Fruit fly (Drosophila melanogaster) whole organism, adult: ENCODE results near the gene TTLL3A.

Source experiments
- CG11617 ChIP-seq: fragments of 200-800 bp; sonication (Bioruptor generic); optimal IDR thresholded peaks from 2 replicates; lab custom pipeline; 2017; ENCODE audit warnings: mild to moderate bottlenecking, missing biosample characterization, missing genetic modification reagents, missing genetic modification characterization
- CG12768 ChIP-seq: fragments of 200-800 bp; sonication (Bioruptor generic); optimal IDR thresholded peaks from 2 replicates; lab custom pipeline; 2017; ENCODE audit warnings: missing biosample characterization, missing genetic modification characterization, mild to moderate bottlenecking, moderate library complexity, missing genetic modification reagents
- CG14711 ChIP-seq: fragments of 200-800 bp; sonication (Bioruptor generic); optimal IDR thresholded peaks from 2 replicates; lab custom pipeline; 2018; ENCODE audit warnings: missing biosample characterization, mild to moderate bottlenecking, missing genetic modification characterization, moderate library complexity
- CG1620 ChIP-seq: fragments of 200-800 bp; sonication (Bioruptor generic); optimal IDR thresholded peaks from 2 replicates; lab custom pipeline; 2016; ENCODE audit warnings: missing biosample characterization, missing genetic modification characterization
- CG33017 ChIP-seq: fragments of 200-800 bp; sonication (Bioruptor generic); optimal IDR thresholded peaks from 2 replicates; lab custom pipeline; 2018; ENCODE audit warnings: missing biosample characterization, mild to moderate bottlenecking, missing genetic modification characterization, moderate library complexity
- CG5204 ChIP-seq: fragments of 200-800 bp; sonication (Bioruptor generic); optimal IDR thresholded peaks from 2 replicates; lab custom pipeline; 2016; ENCODE audit warnings: missing biosample characterization, missing genetic modification characterization
- CG7045 ChIP-seq: fragments of 200-800 bp; sonication (Bioruptor generic); optimal IDR thresholded peaks from 2 replicates; lab custom pipeline; 2017; ENCODE audit warnings: missing biosample characterization, mild to moderate bottlenecking, missing genetic modification characterization
- CG7101 ChIP-seq: fragments of 200-800 bp; sonication (Bioruptor generic); optimal IDR thresholded peaks from 2 replicates; lab custom pipeline; 2018; ENCODE audit warnings: missing biosample characterization, mild to moderate bottlenecking, missing genetic modification characterization, moderate library complexity
- Clk ChIP-seq: fragments of 200-800 bp; sonication (Bioruptor generic); optimal IDR thresholded peaks from 2 replicates; lab custom pipeline; 2017; ENCODE audit warnings: missing biosample characterization, missing genetic modification characterization
- Crg-1 ChIP-seq: fragments of 200-800 bp; sonication (Bioruptor generic); optimal IDR thresholded peaks from 2 replicates; lab custom pipeline; 2016; ENCODE audit warnings: missing biosample characterization, missing genetic modification characterization
- Hr96 ChIP-seq: fragments of 200-800 bp; sonication (Bioruptor generic); optimal IDR thresholded peaks from 2 replicates; lab custom pipeline; 2016; ENCODE audit warnings: missing biosample characterization, missing genetic modification characterization
- Mnt ChIP-seq: fragments of 200-800 bp; sonication (Bioruptor generic); optimal IDR thresholded peaks from 2 replicates; lab custom pipeline; 2016; ENCODE audit warnings: missing biosample characterization, mild to moderate bottlenecking, missing genetic modification characterization
- bab1 ChIP-seq: fragments of 200-800 bp; sonication (Bioruptor generic); optimal IDR thresholded peaks from 3 replicates; lab custom pipeline; 2019; ENCODE audit warnings: missing biosample characterization, mild to moderate bottlenecking, missing genetic modification characterization, moderate library complexity
- cic ChIP-seq: fragments of 200-800 bp; sonication (Bioruptor generic); optimal IDR thresholded peaks from 2 replicates; lab custom pipeline; 2017; ENCODE audit warnings: missing biosample characterization, mild to moderate bottlenecking, missing genetic modification characterization, moderate library complexity
- cnc ChIP-seq, 2 experiments: fragments of >200 bp; optimal IDR thresholded peaks; 2 replicates each; lab custom pipeline; 2017
- kay ChIP-seq: fragments of 200-800 bp; sonication (Bioruptor generic); peaks from one replicate; lab custom pipeline; 2016; ENCODE audit warnings: missing biosample characterization, missing genetic modification characterization, borderline replicate concordance
- ovo ChIP-seq: fragments of 200-800 bp; sonication (Bioruptor generic); optimal IDR thresholded peaks from 2 replicates; lab custom pipeline; 2016; ENCODE audit warnings: missing biosample characterization, missing genetic modification characterization
- pad ChIP-seq: fragments of 200-800 bp; sonication (Bioruptor generic); optimal IDR thresholded peaks from 3 replicates; lab custom pipeline; 2017; ENCODE audit warnings: missing biosample characterization, missing genetic modification characterization, mild to moderate bottlenecking, moderate library complexity, missing genetic modification reagents
- tj ChIP-seq: fragments of 200-800 bp; sonication (Bioruptor generic); optimal IDR thresholded peaks from 3 replicates; lab custom pipeline; 2017; ENCODE audit warnings: missing biosample characterization, mild to moderate bottlenecking, missing genetic modification characterization, moderate library complexity
- toe ChIP-seq: fragments of 200-800 bp; sonication (Bioruptor generic); optimal IDR thresholded peaks from 2 replicates; lab custom pipeline; 2016; ENCODE audit warnings: missing biosample characterization, missing genetic modification characterization

TTLL3A gene

DNA sequence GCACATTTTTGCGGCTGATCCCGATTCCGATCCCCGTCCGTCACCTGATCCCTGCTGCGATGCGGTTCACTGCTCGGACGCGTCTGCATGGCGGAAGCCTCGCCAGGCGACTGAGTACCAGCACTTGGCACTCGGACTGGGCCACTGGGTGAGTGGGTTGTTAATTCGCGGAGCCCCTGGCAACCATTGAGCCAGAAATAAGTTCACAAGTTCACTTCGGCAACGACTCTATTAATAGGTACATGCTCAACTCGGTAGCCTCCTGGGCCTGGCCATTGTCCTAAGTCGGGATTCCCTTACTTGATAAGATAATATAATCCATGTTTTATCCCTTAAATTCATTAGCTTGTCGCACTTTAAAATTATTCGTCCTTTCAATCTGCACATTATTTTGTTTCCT lies at the start of gene TTLL3A:
Gene TTLL3A (minus strand): TSS at position 101 of the 400 bp plus-strand sequence.
- no peak for TF ChIP-seq ovo (GFP tag; lab: Kevin White, UChicago)
- TF ChIP-seq Mnt (GFP tag; lab: Kevin White, UChicago) = no peak
- TF ChIP-seq cic (GFP tag; lab: Kevin White, UChicago) = no peak
- no peak for TF ChIP-seq Hr96 (GFP tag; lab: Kevin White, UChicago)
- no peak for TF ChIP-seq pad (GFP tag; lab: Kevin White, UChicago)
- no peak for TF ChIP-seq CG7101 (tag; lab: Kevin White, UChicago)

DNA sequence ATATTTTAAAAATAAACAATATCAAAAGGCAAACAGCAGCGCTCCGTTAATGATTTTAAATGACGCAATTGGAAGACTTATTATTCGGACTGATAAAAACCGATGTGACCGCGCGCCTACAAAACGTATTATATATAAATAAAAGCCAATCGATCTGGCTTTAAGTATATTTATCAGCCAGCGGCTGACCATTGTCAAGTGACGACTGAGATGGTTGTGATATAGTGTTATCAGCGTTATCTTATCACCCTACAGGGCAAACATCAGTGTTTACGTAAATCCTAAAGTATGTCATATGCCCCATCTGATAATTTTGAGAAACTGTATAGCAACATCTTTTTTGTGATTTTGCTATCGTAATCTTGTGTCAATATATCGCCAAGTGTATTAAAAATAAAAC lies 49.4 kb upstream of the TTLL3A start:
- no peak for TF ChIP-seq CG11617
- no peak for TF ChIP-seq Hr96 (GFP tag; lab: Kevin White, UChicago)
- TF ChIP-seq CG12768 (GFP tag; lab: Kevin White, UChicago) = peak; percentile 48
- no peak for TF ChIP-seq Clk (GFP tag; lab: Kevin White, UChicago)
- peak; percentile 31 for TF ChIP-seq CG33017
- TF ChIP-seq Crg-1 = no peak
- no peak for TF ChIP-seq CG1620 (GFP tag; lab: Kevin White, UChicago)
- peak; percentile 23 for TF ChIP-seq CG5204
- TF ChIP-seq bab1 (GFP tag; lab: Kevin White, UChicago) = no peak
- TF ChIP-seq CG7045 (GFP tag; lab: Kevin White, UChicago) = peak; percentile 5
- no peak for TF ChIP-seq tj
- TF ChIP-seq CG7101 (tag; lab: Kevin White, UChicago) = no peak
- TF ChIP-seq kay (GFP tag; lab: Kevin White, UChicago) = peak; percentile 94
- TF ChIP-seq cnc (optimal IDR thresholded peaks at IDR 0.05; lab: Kevin White, UChicago) = no peak
- TF ChIP-seq pad (GFP tag; lab: Kevin White, UChicago) = no peak
- TF ChIP-seq CG14711 = no peak
- peak; percentile 80 for TF ChIP-seq cic (GFP tag; lab: Kevin White, UChicago)
- TF ChIP-seq ovo (GFP tag; lab: Kevin White, UChicago) = no peak
- no peak for TF ChIP-seq Mnt (GFP tag; lab: Kevin White, UChicago)
- no peak for TF ChIP-seq toe (GFP tag; lab: Kevin White, UChicago)

DNA sequence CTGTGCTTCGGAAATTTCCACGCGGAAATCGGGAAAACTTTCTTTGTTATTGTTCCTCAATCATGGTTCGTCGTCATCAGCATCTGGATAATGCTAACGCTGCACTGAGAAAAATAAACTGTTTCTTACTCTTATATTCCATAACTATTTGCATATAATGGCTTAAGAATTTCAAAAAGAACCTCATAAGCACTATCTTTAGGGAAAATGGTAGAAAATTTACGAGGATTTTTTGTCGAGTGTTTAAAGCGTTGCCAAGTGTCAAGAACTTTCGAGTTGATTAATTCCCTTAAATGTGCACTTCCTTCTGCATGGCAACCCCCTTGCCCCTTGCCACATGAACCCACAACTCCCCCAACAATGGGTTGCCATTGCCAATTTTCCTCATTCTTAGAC lies 48.0 kb upstream of the TTLL3A start:
- TF ChIP-seq CG33017 = no peak
- no peak for TF ChIP-seq ovo (GFP tag; lab: Kevin White, UChicago)
- TF ChIP-seq CG7045 (GFP tag; lab: Kevin White, UChicago) = no peak
- TF ChIP-seq CG1620 (GFP tag; lab: Kevin White, UChicago) = no peak
- no peak for TF ChIP-seq CG7101 (tag; lab: Kevin White, UChicago)
- TF ChIP-seq CG12768 (GFP tag; lab: Kevin White, UChicago) = no peak
- no peak for TF ChIP-seq Mnt (GFP tag; lab: Kevin White, UChicago)
- TF ChIP-seq toe (GFP tag; lab: Kevin White, UChicago) = no peak
- no peak for TF ChIP-seq CG14711
- no peak for TF ChIP-seq CG5204
- no peak for TF ChIP-seq Hr96 (GFP tag; lab: Kevin White, UChicago)
- TF ChIP-seq tj = no peak
- TF ChIP-seq pad (GFP tag; lab: Kevin White, UChicago) = no peak

DNA sequence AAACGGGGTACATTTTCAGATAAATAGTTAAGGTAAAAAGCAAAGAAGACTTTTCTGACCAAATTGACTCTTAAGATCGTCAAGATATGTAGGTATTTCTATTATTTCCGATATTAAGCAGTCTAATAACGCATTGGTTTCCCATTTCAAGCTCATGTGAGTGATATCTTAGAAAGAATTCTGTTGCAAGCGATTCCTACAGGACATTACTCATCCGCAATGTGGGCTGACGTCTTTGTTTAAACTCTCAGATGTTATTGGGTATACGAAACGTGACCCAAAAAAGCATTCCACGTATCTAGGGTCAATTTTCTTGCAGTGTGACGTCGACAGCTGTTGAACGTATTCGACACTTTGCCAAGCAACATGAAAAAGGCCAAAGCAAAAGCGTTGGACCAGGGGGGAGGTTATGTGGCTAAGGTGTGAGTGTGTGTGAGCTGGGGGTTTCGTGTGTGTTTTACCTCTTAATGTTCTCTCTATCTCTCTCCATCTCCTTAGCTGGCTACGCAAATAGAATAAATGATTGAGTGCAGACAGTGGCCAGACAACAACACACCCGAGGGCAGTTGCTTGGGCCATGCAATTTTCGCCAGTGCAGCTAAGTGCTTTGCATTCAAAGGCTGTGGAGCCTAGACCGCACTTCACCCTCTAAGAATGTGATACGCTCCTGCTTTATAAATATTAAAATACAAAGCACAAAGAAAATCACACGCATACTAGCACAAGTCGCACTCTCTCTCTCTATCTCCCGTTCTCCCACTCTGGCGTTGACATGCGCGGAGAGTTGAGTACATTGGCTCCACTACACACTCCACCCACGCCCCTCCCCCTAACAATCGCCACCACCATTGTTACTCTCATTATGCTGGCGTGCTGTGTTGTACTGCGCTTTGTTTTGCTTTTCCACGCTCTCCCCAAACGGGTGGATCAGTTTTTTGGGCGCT lies 47.3 kb upstream of the TTLL3A start:
- TF ChIP-seq CG11617 (peak; percentile 96), CG5204 (peak; percentile 95), pad (GFP tag; lab: Kevin White, UChicago) (peak; percentile 85), CG7045 (GFP tag; lab: Kevin White, UChicago) (peak; percentile 83), Hr96 (GFP tag; lab: Kevin White, UChicago) (peak; percentile 91), ovo (GFP tag; lab: Kevin White, UChicago) (peak; percentile 86), Mnt (GFP tag; lab: Kevin White, UChicago) (peak; percentile 78), cnc (optimal IDR thresholded peaks at IDR 0.05; lab: Kevin White, UChicago) (no peak), cic (GFP tag; lab: Kevin White, UChicago) (peak; percentile 94), Clk (GFP tag; lab: Kevin White, UChicago) (peak; percentile 82), kay (GFP tag; lab: Kevin White, UChicago) (peak; percentile 94), CG1620 (GFP tag; lab: Kevin White, UChicago) (peak; percentile 80), CG12768 (GFP tag; lab: Kevin White, UChicago) (peak; percentile 97), CG7101 (tag; lab: Kevin White, UChicago) (peak; percentile 93), toe (GFP tag; lab: Kevin White, UChicago) (peak; percentile 94), tj (peak; percentile 57), Crg-1 (peak; percentile 85), CG14711 (peak; percentile 76), bab1 (GFP tag; lab: Kevin White, UChicago) (peak; percentile 90), CG33017 (peak; percentile 88)

DNA sequence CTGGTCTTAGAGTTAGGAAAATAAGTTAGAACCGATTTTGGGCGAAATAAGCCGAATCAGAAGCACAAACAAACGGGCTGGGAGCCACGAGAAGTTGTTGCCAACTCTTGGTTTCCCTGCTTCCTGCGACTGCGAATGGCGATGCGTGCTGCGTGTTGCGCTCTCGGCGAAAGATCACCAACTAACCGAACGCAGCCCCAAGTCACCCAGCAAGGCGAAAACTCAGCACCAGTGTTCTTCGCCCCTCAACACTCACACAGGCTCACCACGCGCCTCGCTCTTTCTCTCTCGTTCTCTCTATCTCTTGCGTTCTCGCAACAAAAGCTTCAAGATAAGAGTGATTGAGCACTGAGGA lies 46.7 kb upstream of the TTLL3A start, which contains the start of gene nrv1:
Gene nrv1 (minus strand): TSS at position 188 of the 355 bp plus-strand sequence.
- TF ChIP-seq cic (GFP tag; lab: Kevin White, UChicago) (no peak), Hr96 (GFP tag; lab: Kevin White, UChicago) (no peak), CG33017 (no peak), cnc (optimal IDR thresholded peaks at IDR 0.05; lab: Kevin White, UChicago) (no peak)

DNA sequence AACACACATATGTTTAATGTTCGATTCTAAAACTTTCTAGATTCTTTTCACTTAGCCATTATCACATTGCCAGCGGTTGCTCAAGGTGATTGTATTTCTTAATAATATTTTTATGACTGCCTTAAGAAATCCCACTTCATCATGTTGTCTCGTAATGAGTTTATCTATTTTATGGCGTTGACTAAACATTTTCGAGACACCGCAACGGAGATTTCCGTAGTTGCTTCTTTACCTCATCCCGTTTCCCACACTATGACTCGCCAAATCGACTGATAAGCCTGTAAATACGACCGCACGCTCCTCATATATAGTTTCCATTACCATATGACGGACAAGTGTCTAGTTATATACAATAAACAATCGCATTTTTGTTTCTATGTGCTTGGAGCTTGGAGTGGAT lies 45.6 kb upstream of the TTLL3A start:
- peak in 1 of 2 experiments; percentile 23 for TF ChIP-seq cnc (optimal IDR thresholded peaks at IDR 0.05; lab: Kevin White, UChicago)
- peak; percentile 0 for TF ChIP-seq CG12768 (GFP tag; lab: Kevin White, UChicago)
- TF ChIP-seq pad (GFP tag; lab: Kevin White, UChicago) = no peak
- TF ChIP-seq CG33017 = no peak
- peak; percentile 53 for TF ChIP-seq cic (GFP tag; lab: Kevin White, UChicago)
- no peak for TF ChIP-seq bab1 (GFP tag; lab: Kevin White, UChicago)
- TF ChIP-seq CG7101 (tag; lab: Kevin White, UChicago) = peak; percentile 20
- TF ChIP-seq kay (GFP tag; lab: Kevin White, UChicago) = peak; percentile 97
- TF ChIP-seq tj = no peak
- TF ChIP-seq Mnt (GFP tag; lab: Kevin White, UChicago) = no peak
